Worm (Caenorhabditis elegans): Measurements from ENCODE around the gene ahsa-1.

DNA sequence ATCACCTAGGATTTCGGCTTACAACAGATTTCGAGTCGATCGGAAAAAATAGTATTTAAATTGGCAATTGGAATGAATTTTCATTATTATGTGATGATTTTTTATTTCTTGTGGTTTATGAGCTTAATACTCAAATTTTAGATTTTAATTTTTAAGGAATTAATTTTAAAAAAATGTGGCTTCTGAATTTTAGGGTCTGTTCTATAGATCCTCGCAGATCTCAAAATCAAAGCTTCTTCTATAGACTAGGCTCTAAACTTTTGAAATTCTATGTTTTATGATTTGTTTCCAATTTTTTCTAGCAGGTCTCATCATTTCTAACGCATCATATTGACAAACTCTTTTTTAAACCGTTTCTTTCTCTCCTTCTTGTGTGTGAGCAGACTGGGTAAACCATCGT, 7.5 kb upstream of the ahsa-1 start, which contains the start of gene txt-12:
- TF ChIP-seq tbx-11 (GFP tag; IDR thresholded peaks at IDR 0.05): no peak
- TF ChIP-seq hmbx-1 (tag; optimal IDR thresholded peaks at IDR 0.05): no peak
- TF ChIP-seq ets-7 (tag; optimal IDR thresholded peaks at IDR 0.05): no peak
- no peak for TF ChIP-seq scrt-1 (GFP tag; IDR thresholded peaks at IDR 0.05)
- no peak for TF ChIP-seq ama-1 (optimal IDR thresholded peaks at IDR 0.05)
- no peak for TF ChIP-seq hnd-1 (tag; optimal IDR thresholded peaks at IDR 0.05)
- TF ChIP-seq tra-4 (tag; optimal IDR thresholded peaks at IDR 0.05): no peak
- TF ChIP-seq F13C5.2 (tag; optimal IDR thresholded peaks at IDR 0.05): no peak
- no peak for TF ChIP-seq tbx-37 (GFP tag; conservative IDR thresholded peaks at IDR 0.05)
- no peak for TF ChIP-seq B0310.2 (tag; optimal IDR thresholded peaks at IDR 0.05)
- TF ChIP-seq aly-1 (tag; optimal IDR thresholded peaks at IDR 0.05): no peak
